Fruit fly (Drosophila melanogaster) Kc167 (cell line): ENCODE measurements around the gene CG10561.

ENCODE experiments used
- Myc ChIP-seq: fragments of >200 bp; optimal IDR thresholded peaks from 2 replicates; lab custom pipeline; 2017; ENCODE audit warnings: missing external identifiers
- Sin3A ChIP-seq: fragments of >200 bp; optimal IDR thresholded peaks from 2 replicates; lab custom pipeline; 2018; ENCODE audit warnings: missing external identifiers
- h ChIP-seq: fragments of >200 bp; optimal IDR thresholded peaks from 3 replicates; lab custom pipeline; 2018; ENCODE audit warnings: missing external identifiers
- insv ChIP-seq: fragments of >200 bp; optimal IDR thresholded peaks from 3 replicates; lab custom pipeline; 2018; ENCODE audit warnings: missing external identifiers
- psq ChIP-seq: fragments of >200 bp; optimal IDR thresholded peaks from 2 replicates; lab custom pipeline; 2017; ENCODE audit warnings: missing external identifiers
- ttk ChIP-seq: sonication (Bioruptor generic); optimal IDR thresholded peaks from 2 replicates; lab custom pipeline; 2017; ENCODE audit warnings: missing external identifiers

- TF ChIP-seq Sin3A (no peak), ttk (lab: Kevin White, UChicago) (no peak), h (lab: Kevin White, UChicago) (no peak), psq (lab: Kevin White, UChicago) (no peak), insv (lab: Kevin White, UChicago) (no peak), Myc (lab: Kevin White, UChicago) (no peak)
These were observed 20.1 kb downstream of the CG10561 start for dm6 chr2L:19134366-19134689.
